Fruit fly (Drosophila melanogaster) ovary, adult (tissue): Measurements from ENCODE around the gene CG2794.

Experiments used
- CG17801 ChIP-seq: fragments of 200-800 bp; optimal IDR thresholded peaks from 2 replicates; lab custom pipeline; 2019; ENCODE audit warnings: missing biosample characterization, mild to moderate bottlenecking, missing genetic modification characterization, moderate library complexity; ENCODE audit not compliant: partially characterized antibody

CG2794 gene

dm6 chr2L:563769-564550, at the start of gene CG2794, which contains the start of gene uncNacbeta:
CG2794 (plus strand) TSS chr2L:564163.
uncNacbeta (minus strand) TSS chr2L:563819.
- TF ChIP-seq CG17801 (GFP tag; lab: Kevin White, UChicago) = no peak

- TF ChIP-seq CG17801 (GFP tag; lab: Kevin White, UChicago) = no peak
Observed at dm6 chr2L:516032-516993, 47.6 kb upstream of the CG2794 start.

- no peak for TF ChIP-seq CG17801 (GFP tag; lab: Kevin White, UChicago)
Observed at dm6 chr2L:517911-518619, 45.9 kb upstream of the CG2794 start.

dm6 chr2L:518620-518913, 45.4 kb upstream of the CG2794 start:
- TF ChIP-seq CG17801 (GFP tag; lab: Kevin White, UChicago) = no peak

- no peak for TF ChIP-seq CG17801 (GFP tag; lab: Kevin White, UChicago)
Observed at dm6 chr2L:518979-519891, 44.7 kb upstream of the CG2794 start.

dm6 chr2L:520331-521000, 43.5 kb upstream of the CG2794 start:
- peak; percentile 62 for TF ChIP-seq CG17801 (GFP tag; lab: Kevin White, UChicago)

dm6 chr2L:521001-521827, 42.7 kb upstream of the CG2794 start:
- no peak for TF ChIP-seq CG17801 (GFP tag; lab: Kevin White, UChicago)

dm6 chr2L:521940-522632, 41.9 kb upstream of the CG2794 start:
- TF ChIP-seq CG17801 (GFP tag; lab: Kevin White, UChicago) = no peak

- TF ChIP-seq CG17801 (GFP tag; lab: Kevin White, UChicago) = no peak
Observed at dm6 chr2L:522752-523151, 41.2 kb upstream of the CG2794 start.

- peak; percentile 36 for TF ChIP-seq CG17801 (GFP tag; lab: Kevin White, UChicago)
Observed at dm6 chr2L:523165-523835, 40.7 kb upstream of the CG2794 start.

dm6 chr2L:524515-524920, 39.4 kb upstream of the CG2794 start:
- no peak for TF ChIP-seq CG17801 (GFP tag; lab: Kevin White, UChicago)
